Worm (Caenorhabditis elegans) whole organism, early embryonic: ENCODE results near the gene fpn-1.2.
"Not testable (repeated sequence)": the region's sequence is repeated elsewhere in the genome, so short reads cannot be mapped to it uniquely, and the experiment has no call there.

Experiments
- B0310.2 ChIP-seq: sonication (generic microtip); optimal IDR thresholded peaks from 2 replicates; lab custom pipeline; 2016; ENCODE audit warnings: mild to moderate bottlenecking, missing genetic modification characterization, missing compliant biosample characterization
- F13C5.2 ChIP-seq: sonication (generic microtip); optimal IDR thresholded peaks from 2 replicates; lab custom pipeline; 2017; ENCODE audit warnings: mild to moderate bottlenecking, missing genetic modification characterization, inconsistent platforms, missing compliant biosample characterization
- aly-1 ChIP-seq: sonication (generic microtip); optimal IDR thresholded peaks from 2 replicates; lab custom pipeline; 2016; ENCODE audit warnings: missing genetic modification characterization, missing compliant biosample characterization
- ama-1 ChIP-seq: fragments of 150-350 bp; optimal IDR thresholded peaks from 2 replicates; lab custom pipeline; 2014
- ceh-36 ChIP-seq: sonication (generic microtip); optimal IDR thresholded peaks from 2 replicates; lab custom pipeline; 2016; ENCODE audit warnings: missing genetic modification characterization, inconsistent platforms, missing compliant biosample characterization
- ets-7 ChIP-seq: sonication (generic microtip); optimal IDR thresholded peaks from 2 replicates; lab custom pipeline; 2016; ENCODE audit warnings: missing genotype, missing genetic modification characterization, missing compliant biosample characterization
- flt-1 ChIP-seq: fragments of 200-800 bp; sonication (Bioruptor generic); IDR thresholded peaks from 2 replicates; pipeline ENCODE4 v1.3.6; 2022; ENCODE audit warnings: missing genetic modification characterization, missing compliant biosample characterization
- hmg-4 ChIP-seq: fragments of 200-800 bp; sonication (Bioruptor generic); optimal IDR thresholded peaks from 2 replicates; lab custom pipeline; 2018; ENCODE audit warnings: mild to moderate bottlenecking, missing genetic modification characterization, missing compliant biosample characterization
- pes-1 ChIP-seq: fragments of 200-800 bp; sonication (Bioruptor generic); IDR thresholded peaks from 2 replicates; pipeline ENCODE4 v1.3.6; 2022; ENCODE audit warnings: missing genetic modification reagents, missing genetic modification characterization, missing compliant biosample characterization
- scrt-1 ChIP-seq: fragments of 200-800 bp; sonication (Bioruptor generic); IDR thresholded peaks from 2 replicates; pipeline ENCODE4 v1.3.6; 2022; ENCODE audit warnings: missing genetic modification characterization, missing compliant biosample characterization
- tbx-11 ChIP-seq: fragments of 200-800 bp; sonication (Bioruptor generic); IDR thresholded peaks from 2 replicates; pipeline ENCODE4 v1.3.6; 2022; ENCODE audit warnings: missing genetic modification characterization, missing compliant biosample characterization
- tbx-37 ChIP-seq: fragments of 200-800 bp; sonication (Bioruptor generic); conservative IDR thresholded peaks from 2 replicates; pipeline ENCODE4 v1.3.6; 2022; ENCODE audit warnings: missing genetic modification reagents, missing genetic modification characterization, missing compliant biosample characterization

DNA sequence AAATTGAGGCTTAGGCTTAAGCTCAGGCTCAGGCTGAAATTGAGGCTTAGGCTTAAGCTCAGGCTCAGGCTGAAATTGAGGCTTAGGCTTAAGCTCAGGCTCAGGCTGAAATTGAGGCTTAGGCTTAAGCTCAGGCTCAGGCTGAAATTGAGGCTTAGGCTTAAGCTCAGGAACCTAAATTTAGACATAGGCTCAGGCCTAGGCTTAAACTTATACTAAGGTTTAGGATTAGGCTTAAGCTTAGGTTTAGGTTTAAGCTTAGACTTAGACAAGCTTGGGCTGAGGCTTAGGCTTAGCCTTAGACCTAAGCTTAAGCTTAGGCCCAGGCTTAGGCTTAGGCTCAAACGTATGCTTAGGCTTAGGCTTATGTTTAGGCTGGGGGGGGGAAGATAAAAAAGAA, 26.4 kb upstream of the fpn-1.2 start:
- TF ChIP-seq flt-1 (GFP tag; lab: Robert Waterston, UW); ama-1; hmg-4; scrt-1 (GFP tag; lab: Robert Waterston, UW); aly-1 (tag; lab: Kevin White, UChicago); pes-1 (GFP tag; lab: Robert Waterston, UW); tbx-37 (GFP tag; lab: Robert Waterston, UW); tbx-11 (GFP tag; lab: Robert Waterston, UW); ets-7; B0310.2 (tag; lab: Kevin White, UChicago); F13C5.2 (tag; lab: Kevin White, UChicago): not testable (repeated sequence)
- peak; percentile 80 for TF ChIP-seq ceh-36 (tag; lab: Kevin White, UChicago)
